Worm (Caenorhabditis elegans): Measurements from ENCODE around the gene T05A8.3.
"Not testable (repeated sequence)": the region's sequence is repeated elsewhere in the genome, so short reads cannot be mapped to it uniquely, and the experiment has no call there.

ce11 chrII:2665081-2665480, 52.2 kb downstream of the T05A8.3 start, which contains the start of gene F22E5.2:
- not testable (repeated sequence) for TF ChIP-seq egl-18 (GFP tag; IDR thresholded peaks at IDR 0.05); ztf-25 (GFP tag; IDR thresholded peaks at IDR 0.05); repo-1 (tag; optimal IDR thresholded peaks at IDR 0.05); unc-62 (GFP tag; optimal IDR thresholded peaks at IDR 0.05); lsy-27 (tag; optimal IDR thresholded peaks at IDR 0.05; ENCODE audit: borderline replicate concordance, insufficient read depth); snpc-4 (GFP tag; optimal IDR thresholded peaks at IDR 0.05); snpc-4 (tag; optimal IDR thresholded peaks at IDR 0.05); aptf-2 (GFP tag; conservative IDR thresholded peaks at IDR 0.05); nfya-2 (GFP tag; IDR thresholded peaks at IDR 0.05); Y79H2A.3 (GFP tag; conservative IDR thresholded peaks at IDR 0.05); somi-1 (GFP tag; optimal IDR thresholded peaks at IDR 0.05); nhr-80 (tag; optimal IDR thresholded peaks at IDR 0.05); bed-1 (GFP tag; IDR thresholded peaks at IDR 0.05); Y56A3A.18 (GFP tag; IDR thresholded peaks at IDR 0.05); nhr-90 (tag; optimal IDR thresholded peaks at IDR 0.05)

All from whole organism, young adult.